Worm (Caenorhabditis elegans): Measurements from ENCODE around the gene T25B9.3.
"Not testable (repeated sequence)": the region's sequence is repeated elsewhere in the genome, so short reads cannot be mapped to it uniquely, and the experiment has no call there.

DNA sequence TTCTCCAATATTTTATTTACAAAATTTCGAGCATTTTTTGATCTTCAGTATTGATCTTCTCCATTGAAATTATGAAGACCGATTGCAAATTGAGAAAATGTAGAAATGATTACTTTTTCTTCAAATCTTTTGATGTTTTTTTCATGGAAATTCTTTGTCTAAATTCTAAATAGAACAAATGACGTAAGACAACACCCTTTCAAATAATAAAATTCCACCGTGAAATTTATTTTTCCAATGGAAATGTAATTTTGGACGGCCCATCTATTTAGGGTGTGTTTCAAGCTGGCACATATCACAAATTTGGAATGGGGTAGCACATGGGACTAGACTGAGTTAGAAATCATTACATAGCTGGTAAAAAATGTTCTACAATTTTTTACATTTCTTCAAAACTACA, 7.2 kb downstream of the T25B9.3 start, which contains the start of gene T25B9.2:
- not testable (repeated sequence) for TF ChIP-seq fos-1 (tag; optimal IDR thresholded peaks at IDR 0.05); unc-39 (tag; optimal IDR thresholded peaks at IDR 0.05); dmd-4 (tag; optimal IDR thresholded peaks at IDR 0.05); ceh-82 (tag; optimal IDR thresholded peaks at IDR 0.05); blmp-1 (tag; optimal IDR thresholded peaks at IDR 0.05; ENCODE audit: insufficient read depth); nhr-25 (tag; optimal IDR thresholded peaks at IDR 0.05); ZK546.5 (tag; optimal IDR thresholded peaks at IDR 0.05); skn-1 (tag; optimal IDR thresholded peaks at IDR 0.05); egl-27 (tag; optimal IDR thresholded peaks at IDR 0.05); elt-3 (tag; optimal IDR thresholded peaks at IDR 0.05); zag-1 (tag; optimal IDR thresholded peaks at IDR 0.05); ztf-4 (tag; optimal IDR thresholded peaks at IDR 0.05); nhr-237 (tag; optimal IDR thresholded peaks at IDR 0.05); unc-62 (GFP tag; optimal IDR thresholded peaks at IDR 0.05)
